Worm (Caenorhabditis elegans) whole organism, mixed stage, embryonic: ENCODE results near the gene K02B7.3.

Experiments used
- elt-3 ChIP-seq: fragments of 150-350 bp; optimal IDR thresholded peaks from 2 replicates; lab custom pipeline; 2014; ENCODE audit warnings: missing biosample characterization, missing genetic modification characterization
- lsy-2 ChIP-seq: fragments of 150-350 bp; optimal IDR thresholded peaks from 2 replicates; lab custom pipeline; 2014; ENCODE audit warnings: missing biosample characterization, missing genetic modification characterization
- pha-4 ChIP-seq: fragments of 150-350 bp; optimal IDR thresholded peaks from 2 replicates; lab custom pipeline; 2018; ENCODE audit warnings: missing biosample characterization, missing genetic modification reagents, missing genetic modification characterization
- sem-2 ChIP-seq: fragments of 200-800 bp; sonication (Bioruptor generic); optimal IDR thresholded peaks from 2 replicates; lab custom pipeline; 2018; ENCODE audit warnings: mild to moderate bottlenecking, missing genetic modification characterization, missing compliant biosample characterization
- snpc-4 ChIP-seq: fragments of 150-350 bp; optimal IDR thresholded peaks from 2 replicates; lab custom pipeline; 2014; ENCODE audit warnings: missing biosample characterization, missing genetic modification characterization
- tbx-8 ChIP-seq: fragments of 200-800 bp; sonication (Bioruptor generic); optimal IDR thresholded peaks from 2 replicates; lab custom pipeline; 2018; ENCODE audit warnings: mild to moderate bottlenecking, missing genetic modification characterization, moderate library complexity, missing compliant biosample characterization
- unc-62 ChIP-seq: fragments of 150-350 bp; optimal IDR thresholded peaks from 2 replicates; lab custom pipeline; 2014; ENCODE audit warnings: missing biosample characterization, missing genetic modification reagents, missing genetic modification characterization
- ztf-11 ChIP-seq: fragments of 150-350 bp; optimal IDR thresholded peaks from 2 replicates; lab custom pipeline; 2014; ENCODE audit warnings: missing biosample characterization, missing genetic modification characterization

DNA sequence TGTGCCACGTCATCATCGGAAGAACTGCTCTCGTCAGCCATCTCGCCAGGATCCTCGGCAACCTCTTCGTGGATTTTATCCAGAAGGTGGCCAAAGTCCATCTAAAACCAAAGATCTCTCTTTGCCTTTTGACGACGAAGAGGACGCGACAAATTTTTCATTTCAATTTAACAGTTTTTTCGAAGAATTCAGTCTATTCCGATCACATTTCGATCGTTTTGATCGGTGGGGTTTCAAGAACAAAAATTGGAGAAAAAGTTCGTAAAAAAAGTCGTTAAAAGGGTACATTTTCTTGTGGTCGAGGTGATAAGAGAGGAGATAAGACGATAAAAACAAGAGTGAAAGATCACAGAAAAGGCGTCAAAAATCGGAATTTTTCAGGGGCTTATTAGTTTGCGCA lies 38.3 kb upstream of the K02B7.3 start, which contains the start of gene glna-1:
- TF ChIP-seq tbx-8 (GFP tag; lab: Kevin White, UChicago) (no peak), ztf-11 (tag; lab: Kevin White, UChicago) (no peak), elt-3 (tag; lab: Kevin White, UChicago) (no peak), unc-62 (GFP tag; lab: Kevin White, UChicago) (no peak), sem-2 (GFP tag; lab: Kevin White, UChicago) (no peak), snpc-4 (tag; lab: Kevin White, UChicago) (no peak), pha-4 (tag; lab: Kevin White, UChicago) (no peak), lsy-2 (tag; lab: Kevin White, UChicago) (no peak)
